Worm (Caenorhabditis elegans) whole organism, late embryonic: ENCODE measurements around the gene C25F6.6.

ENCODE experiments used
- ama-1 ChIP-seq: fragments of 150-350 bp; optimal IDR thresholded peaks from 2 replicates; lab custom pipeline; 2014
- ceh-31 ChIP-seq: sonication (generic microtip); optimal IDR thresholded peaks from 2 replicates; lab custom pipeline; 2016; ENCODE audit warnings: missing genetic modification characterization, missing compliant biosample characterization
- tbx-2 ChIP-seq: sonication (generic microtip); optimal IDR thresholded peaks from 2 replicates; lab custom pipeline; 2016; ENCODE audit warnings: missing genetic modification characterization, missing compliant biosample characterization

ce11 chrX:5489538-5489937, 38.9 kb upstream of the C25F6.6 start, which contains the start of gene F55D1.1:
- TF ChIP-seq tbx-2 (tag; lab: Kevin White, UChicago) (no peak), ceh-31 (no peak), ama-1 (lab: Kevin White, UChicago) (no peak)
